Worm (Caenorhabditis elegans) whole organism, L4/young adult: Measurements from ENCODE around the gene ZK742.7.

ENCODE experiments used
- W03F9.2 ChIP-seq: fragments of 150-350 bp; optimal IDR thresholded peaks from 2 replicates; lab custom pipeline; 2014; ENCODE audit warnings: missing biosample characterization, missing genetic modification characterization
- dao-5 ChIP-seq: sonication (generic microtip); optimal IDR thresholded peaks from 2 replicates; lab custom pipeline; 2016; ENCODE audit warnings: missing genotype, missing genetic modification characterization, moderate library complexity, missing compliant biosample characterization
- him-1 ChIP-seq: sonication (generic microtip); optimal IDR thresholded peaks from 2 replicates; lab custom pipeline; 2016; ENCODE audit warnings: missing genotype, missing genetic modification reagents, missing genetic modification characterization, missing compliant biosample characterization

The ZK742.7 gene

ce11 chrV:7798079-7798478, at the start of gene ZK742.7:
TSS of gene ZK742.7 (plus strand) at chrV:7798379.
- TF ChIP-seq dao-5 (tag; lab: Kevin White, UChicago), result no peak
- no peak for TF ChIP-seq W03F9.2 (tag; lab: Kevin White, UChicago)
- no peak for TF ChIP-seq him-1 (tag; lab: Kevin White, UChicago)

- TF ChIP-seq him-1 (tag; lab: Kevin White, UChicago), result no peak
- no peak for TF ChIP-seq dao-5 (tag; lab: Kevin White, UChicago)
- TF ChIP-seq W03F9.2 (tag; lab: Kevin White, UChicago), result no peak
These were observed 48.5 kb upstream of the ZK742.7 start for ce11 chrV:7749708-7750107.

ce11 chrV:7754557-7754956, 43.6 kb upstream of the ZK742.7 start, which contains the start of gene T05B11.4:
TSS of gene T05B11.4 (minus strand) at chrV:7754657.
- TF ChIP-seq him-1 (tag; lab: Kevin White, UChicago) (no peak), dao-5 (tag; lab: Kevin White, UChicago) (no peak), W03F9.2 (tag; lab: Kevin White, UChicago) (no peak)

- TF ChIP-seq him-1 (tag; lab: Kevin White, UChicago) (no peak), W03F9.2 (tag; lab: Kevin White, UChicago) (no peak)
These were observed 42.2 kb upstream of the ZK742.7 start for ce11 chrV:7755991-7756390.

ce11 chrV:7759270-7759669, 38.9 kb upstream of the ZK742.7 start:
- TF ChIP-seq him-1 (tag; lab: Kevin White, UChicago), result no peak
- no peak for TF ChIP-seq W03F9.2 (tag; lab: Kevin White, UChicago)
- TF ChIP-seq dao-5 (tag; lab: Kevin White, UChicago), result no peak

ce11 chrV:7760174-7760573, 38.0 kb upstream of the ZK742.7 start, which contains the start of gene hint-3:
TSS of gene hint-3 (plus strand) at chrV:7760474.
- no peak for TF ChIP-seq W03F9.2 (tag; lab: Kevin White, UChicago)
- no peak for TF ChIP-seq him-1 (tag; lab: Kevin White, UChicago)
- no peak for TF ChIP-seq dao-5 (tag; lab: Kevin White, UChicago)

- TF ChIP-seq him-1 (tag; lab: Kevin White, UChicago), result no peak
- no peak for TF ChIP-seq W03F9.2 (tag; lab: Kevin White, UChicago)
- no peak for TF ChIP-seq dao-5 (tag; lab: Kevin White, UChicago)
These were observed 36.3 kb upstream of the ZK742.7 start for ce11 chrV:7761906-7762305.

ce11 chrV:7770961-7771360, 27.2 kb upstream of the ZK742.7 start, which contains the start of gene frpr-3:
TSS of gene frpr-3 (plus strand) at chrV:7771261.
- no peak for TF ChIP-seq dao-5 (tag; lab: Kevin White, UChicago)
- no peak for TF ChIP-seq him-1 (tag; lab: Kevin White, UChicago)
- no peak for TF ChIP-seq W03F9.2 (tag; lab: Kevin White, UChicago)

ce11 chrV:7773647-7774046, 24.5 kb upstream of the ZK742.7 start:
- no peak for TF ChIP-seq dao-5 (tag; lab: Kevin White, UChicago)
- no peak for TF ChIP-seq him-1 (tag; lab: Kevin White, UChicago)
- TF ChIP-seq W03F9.2 (tag; lab: Kevin White, UChicago), result no peak

- TF ChIP-seq W03F9.2 (tag; lab: Kevin White, UChicago) (no peak), dao-5 (tag; lab: Kevin White, UChicago) (no peak), him-1 (tag; lab: Kevin White, UChicago) (no peak)
These were observed 24.0 kb upstream of the ZK742.7 start, which contains the start of gene grl-10 for ce11 chrV:7774143-7774595. TSS of gene grl-10 (plus strand) at chrV:7774545.

ce11 chrV:7775226-7775625, 23.0 kb upstream of the ZK742.7 start:
- TF ChIP-seq W03F9.2 (tag; lab: Kevin White, UChicago) (no peak), him-1 (tag; lab: Kevin White, UChicago) (no peak), dao-5 (tag; lab: Kevin White, UChicago) (no peak)

- TF ChIP-seq W03F9.2 (tag; lab: Kevin White, UChicago), result peak; percentile 78
- TF ChIP-seq him-1 (tag; lab: Kevin White, UChicago), result no peak
These were observed 22.1 kb upstream of the ZK742.7 start, which contains the start of the genes rpl-39 and rps-30 for ce11 chrV:7776029-7776628. TSS of gene rpl-39 (minus strand) at chrV:7776079. TSS of gene rps-30 (plus strand) at chrV:7776578.

ce11 chrV:7777098-7777497, 21.1 kb upstream of the ZK742.7 start, which contains the start of gene C26F1.3:
TSS of gene C26F1.3 (plus strand) at chrV:7777300.
- TF ChIP-seq him-1 (tag; lab: Kevin White, UChicago) (no peak), W03F9.2 (tag; lab: Kevin White, UChicago) (no peak), dao-5 (tag; lab: Kevin White, UChicago) (no peak)

ce11 chrV:7778999-7779398, 19.2 kb upstream of the ZK742.7 start:
- TF ChIP-seq dao-5 (tag; lab: Kevin White, UChicago) (no peak), him-1 (tag; lab: Kevin White, UChicago) (no peak), W03F9.2 (tag; lab: Kevin White, UChicago) (no peak)
